Fruit fly (Drosophila melanogaster): ENCODE measurements around the gene pod1.
A peak's percentile ranks its signal among the peaks of the same experiment; 100 is the strongest.

The pod1 gene

DNA sequence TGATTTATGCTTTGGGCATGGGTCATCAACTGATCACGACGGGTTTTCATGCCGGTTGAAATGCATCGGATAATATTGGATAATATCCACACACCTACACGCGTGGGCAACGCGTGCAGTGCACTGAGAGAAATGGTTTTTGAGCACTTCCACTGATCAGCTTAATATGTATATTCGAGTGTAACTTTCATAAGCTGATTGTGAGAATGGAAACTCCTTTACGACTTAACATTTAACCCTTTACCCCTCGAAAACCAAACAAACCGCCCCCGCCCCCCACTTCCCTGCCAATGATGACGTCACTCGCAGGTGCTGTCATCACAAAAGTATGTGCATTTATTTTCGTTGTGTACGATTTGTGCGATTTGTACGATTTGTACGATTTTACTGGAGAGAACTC lies 8.7 kb upstream of the pod1 start:
- TF ChIP-seq CG8478 (optimal IDR thresholded peaks at IDR 0.05) (no peak), CTCF (optimal IDR thresholded peaks at IDR 0.05) (no peak)

- TF ChIP-seq CTCF (optimal IDR thresholded peaks at IDR 0.05): no peak
- no peak for TF ChIP-seq CG8478 (optimal IDR thresholded peaks at IDR 0.05)
Observed at dm6 chrX:6795987-6796691, 7.3 kb upstream of the pod1 start.

DNA sequence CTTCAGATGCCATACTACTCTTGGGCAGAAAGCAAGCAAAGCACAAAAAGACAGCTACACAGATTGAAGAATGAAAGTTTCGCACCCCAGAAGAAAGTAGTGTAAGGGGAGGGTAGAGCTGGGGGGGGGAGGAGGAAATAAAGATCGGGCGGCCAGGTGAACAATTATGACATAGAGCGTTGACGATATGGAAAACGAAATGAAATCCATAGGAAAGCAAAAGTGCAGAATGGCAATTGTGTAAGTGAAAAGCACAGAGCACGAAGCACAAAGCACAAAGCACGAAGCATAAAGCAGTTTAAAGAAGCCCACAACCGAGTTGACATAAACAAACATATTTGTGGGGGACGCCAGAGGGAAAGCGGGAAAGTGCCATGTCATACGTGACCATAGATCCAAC lies 6.5 kb upstream of the pod1 start:
- TF ChIP-seq CG8478 (optimal IDR thresholded peaks at IDR 0.05): no peak
- no peak for TF ChIP-seq CTCF (optimal IDR thresholded peaks at IDR 0.05)

DNA sequence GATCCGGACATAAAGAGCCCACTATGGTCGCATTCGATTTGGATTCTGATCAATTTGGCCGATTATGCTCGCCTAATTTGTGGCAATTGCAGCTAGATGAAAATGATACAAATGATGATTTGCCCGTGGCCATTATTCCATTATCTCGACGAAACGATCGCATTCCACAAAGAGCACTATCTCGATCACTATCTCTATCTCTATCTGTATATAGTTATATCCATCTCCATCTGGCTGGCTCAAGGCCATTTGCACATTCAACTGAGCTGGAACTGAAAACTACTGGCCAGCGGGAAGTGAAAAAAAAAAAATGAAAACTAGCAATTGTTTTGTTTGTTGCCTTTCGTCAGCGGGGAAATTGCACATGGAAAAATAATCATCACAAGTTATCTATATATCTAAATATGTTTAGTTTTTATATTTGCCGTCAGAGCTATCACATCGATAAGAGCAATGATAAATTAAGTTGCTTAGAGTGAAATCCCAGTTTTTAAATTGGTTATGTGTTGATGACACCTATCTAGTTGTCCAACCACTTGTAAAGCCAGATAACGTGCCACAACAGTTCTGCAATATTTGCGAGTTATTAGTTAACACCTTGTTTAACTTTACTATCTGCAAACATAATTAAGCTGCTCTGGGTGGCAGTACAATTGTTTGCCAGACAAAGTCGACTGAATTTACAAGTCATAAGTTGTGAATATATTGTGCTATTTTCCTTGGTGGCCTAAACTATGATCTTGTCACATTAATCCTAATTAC lies 4.0 kb upstream of the pod1 start:
- TF ChIP-seq CTCF (optimal IDR thresholded peaks at IDR 0.05): no peak

DNA sequence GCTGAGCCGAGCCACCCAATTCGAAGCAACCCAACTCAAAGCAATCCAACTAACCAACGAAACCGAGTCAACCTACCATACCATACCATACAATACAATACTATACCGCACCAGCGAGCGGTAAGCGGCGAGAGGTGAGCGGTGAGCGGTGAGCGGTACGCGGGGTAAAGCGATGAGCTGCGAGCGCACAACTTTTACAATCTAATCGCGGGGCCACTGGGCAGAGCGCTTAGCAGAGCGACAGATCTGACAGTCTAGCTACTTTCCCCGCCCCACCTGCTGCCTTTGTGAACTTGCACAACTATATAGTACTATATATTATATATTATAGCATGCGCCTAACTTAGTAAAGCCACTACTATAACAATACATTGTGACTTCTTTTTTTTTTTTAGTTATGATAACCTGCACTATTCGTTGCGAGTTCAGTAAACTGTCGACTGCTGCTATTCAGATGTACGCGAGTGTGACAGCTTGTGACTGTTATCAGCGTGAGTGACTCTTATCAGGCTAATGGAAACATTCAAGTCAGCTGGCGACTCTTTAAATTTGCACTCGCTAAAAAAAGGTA lies 2.7 kb upstream of the pod1 start:
- TF ChIP-seq CTCF (optimal IDR thresholded peaks at IDR 0.05) (no peak), CG8478 (optimal IDR thresholded peaks at IDR 0.05) (no peak)

- no peak for TF ChIP-seq CTCF (optimal IDR thresholded peaks at IDR 0.05)
- no peak for TF ChIP-seq CG8478 (optimal IDR thresholded peaks at IDR 0.05)
Observed at dm6 chrX:6802376-6803080, 956 bp upstream of the pod1 start.

dm6 chrX:6803880-6804484 lies 498 bp downstream of the pod1 start:
- no peak for TF ChIP-seq CTCF (optimal IDR thresholded peaks at IDR 0.05)
- TF ChIP-seq CG8478 (optimal IDR thresholded peaks at IDR 0.05): no peak

dm6 chrX:6804485-6805295 lies 1.2 kb downstream of the pod1 start:
- TF ChIP-seq CTCF (optimal IDR thresholded peaks at IDR 0.05) (no peak), CG8478 (optimal IDR thresholded peaks at IDR 0.05) (no peak)

DNA sequence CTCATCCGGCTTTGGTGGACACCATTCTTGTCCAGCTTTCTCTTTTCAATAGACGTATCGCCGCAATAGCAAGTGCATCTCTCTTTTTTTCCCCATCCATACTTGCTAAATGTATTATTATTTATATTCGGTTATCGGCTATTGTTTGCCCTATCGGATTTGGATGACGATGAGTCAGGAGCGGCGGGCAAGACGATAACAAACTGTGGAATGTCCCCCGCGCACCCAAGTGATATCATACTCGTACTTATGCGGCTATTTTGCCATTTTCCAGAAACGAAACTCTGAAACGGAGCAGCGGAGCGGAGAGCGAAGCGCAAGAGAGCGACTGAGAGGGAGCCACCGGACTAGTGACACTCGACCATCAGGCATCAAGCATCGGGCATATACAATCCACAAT lies 1.9 kb downstream of the pod1 start:
- no peak for TF ChIP-seq CTCF (optimal IDR thresholded peaks at IDR 0.05)

- no peak for TF ChIP-seq CG8478 (optimal IDR thresholded peaks at IDR 0.05)
Observed at dm6 chrX:6813678-6814077, 10.2 kb downstream of the pod1 start, which contains the start of gene iav. TSS of gene iav (plus strand) at chrX:6813978.

- no peak for TF ChIP-seq CG8478 (optimal IDR thresholded peaks at IDR 0.05)
- peak; percentile 40 to 51 for TF ChIP-seq CTCF (optimal IDR thresholded peaks at IDR 0.05)
Observed at dm6 chrX:6820703-6821102, 17.2 kb downstream of the pod1 start, which contains the start of the genes Nf-YC and xit. TSS of gene Nf-YC (minus strand) at chrX:6820919. TSS of gene xit (plus strand) at chrX:6821016.

dm6 chrX:6822904-6823303 lies 19.4 kb downstream of the pod1 start, which contains the start of gene Atx-1:
TSS of gene Atx-1 (plus strand) at chrX:6823204.
- TF ChIP-seq CTCF (optimal IDR thresholded peaks at IDR 0.05) (no peak), CG8478 (optimal IDR thresholded peaks at IDR 0.05) (no peak)

DNA sequence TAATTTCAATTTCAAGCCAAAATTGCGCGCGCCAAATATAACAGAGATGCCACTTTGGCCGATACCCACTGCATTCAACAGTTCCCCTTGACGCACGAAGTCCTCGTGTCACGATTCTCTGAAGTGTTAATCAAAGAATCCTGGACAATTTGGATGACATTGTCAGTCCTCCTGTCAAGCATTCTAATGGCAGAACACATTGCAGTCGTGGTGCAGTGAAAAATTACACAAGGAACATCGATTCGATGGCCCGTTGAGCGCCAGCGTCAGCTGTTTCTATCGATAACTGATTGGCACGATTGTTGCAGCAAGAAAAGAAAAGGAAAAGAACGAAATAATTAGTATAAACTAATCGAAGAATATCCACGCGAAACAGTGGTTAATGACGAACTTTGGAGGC lies 20.7 kb downstream of the pod1 start, which contains the start of gene nonC:
nonC (plus strand) TSS at position 294 of the 400 bp plus-strand sequence.
- TF ChIP-seq CTCF (optimal IDR thresholded peaks at IDR 0.05) (no peak), CG8478 (optimal IDR thresholded peaks at IDR 0.05) (no peak)

DNA sequence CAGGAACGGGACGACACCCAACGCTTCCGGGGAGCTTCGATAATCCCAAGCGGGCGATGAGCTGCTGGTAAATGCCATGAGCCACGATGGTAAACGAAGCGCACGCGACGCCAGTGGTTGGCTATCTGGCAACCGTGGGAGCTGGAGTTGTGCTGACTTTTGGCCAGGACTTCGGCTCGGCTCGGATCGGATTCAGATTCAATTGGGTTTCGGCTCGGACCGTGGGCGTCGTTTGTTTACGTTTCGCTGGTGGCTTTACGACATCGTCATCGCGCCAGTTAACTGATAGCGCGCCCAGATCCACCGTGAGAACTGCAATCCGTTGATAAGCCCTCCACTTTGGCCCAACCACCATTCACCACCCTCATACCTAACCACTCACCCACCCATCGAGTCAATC lies 29.1 kb downstream of the pod1 start, which contains the start of gene mAChR-C:
mAChR-C (minus strand) TSS at position 101 of the 400 bp plus-strand sequence.
- TF ChIP-seq CG8478 (optimal IDR thresholded peaks at IDR 0.05): no peak
- TF ChIP-seq CTCF (optimal IDR thresholded peaks at IDR 0.05): no peak
